Worm (Caenorhabditis elegans) whole organism, L1 larva: ENCODE results near the gene F35E8.1.

Experiments used
- alr-1 ChIP-seq: fragments of 200-800 bp; sonication (Bioruptor generic); optimal IDR thresholded peaks from 2 replicates; lab custom pipeline; 2018; ENCODE audit warnings: borderline replicate concordance, mild to moderate bottlenecking, missing genetic modification characterization, missing compliant biosample characterization
- ama-1 ChIP-seq: fragments of 150-350 bp; optimal IDR thresholded peaks from 2 replicates; lab custom pipeline; 2014
- blmp-1 ChIP-seq: fragments of 150-350 bp; optimal IDR thresholded peaks from 2 replicates; lab custom pipeline; 2014; ENCODE audit warnings: missing biosample characterization, missing genetic modification characterization
- ceh-82 ChIP-seq, 3 experiments: fragments of 150-350 bp in 1 of 3; sonication (generic microtip) in 2 of 3; optimal IDR thresholded peaks; 2 replicates each; lab custom pipeline; 2014 to 2017; ENCODE audit warnings: missing biosample characterization in 3 of 3, missing genetic modification characterization in 3 of 3
- egl-27 ChIP-seq, 2 experiments: fragments of 150-350 bp in 1 of 2; sonication (generic microtip); optimal IDR thresholded peaks; 3 replicates each; lab custom pipeline; 2017 to 2018; ENCODE audit warnings: missing biosample characterization in 2 of 2, missing genetic modification characterization in 2 of 2, missing genetic modification reagents in 2 of 2
- lir-3 ChIP-seq: sonication (generic microtip); optimal IDR thresholded peaks from 2 replicates; lab custom pipeline; 2016; ENCODE audit warnings: mild to moderate bottlenecking, missing genetic modification characterization, moderate library complexity, missing compliant biosample characterization; ENCODE audit not compliant: poor library complexity
- mab-9 ChIP-seq: fragments of 200-800 bp; sonication (Bioruptor generic); IDR thresholded peaks from 2 replicates; pipeline ENCODE4 v1.3.6; 2022; ENCODE audit warnings: missing genetic modification reagents, missing genetic modification characterization, missing compliant biosample characterization
- rnt-1 ChIP-seq: sonication (generic microtip); optimal IDR thresholded peaks from 2 replicates; lab custom pipeline; 2016; ENCODE audit warnings: mild to moderate bottlenecking, missing genetic modification characterization, moderate library complexity, missing compliant biosample characterization
- swsn-7 ChIP-seq: sonication (generic microtip); optimal IDR thresholded peaks from 2 replicates; lab custom pipeline; 2016; ENCODE audit warnings: missing genetic modification characterization, missing compliant biosample characterization
- unc-62 ChIP-seq: fragments of 150-350 bp; optimal IDR thresholded peaks from 2 replicates; lab custom pipeline; 2014; ENCODE audit warnings: missing biosample characterization, missing genetic modification reagents, missing genetic modification characterization
- zip-4 ChIP-seq: fragments of 200-800 bp; sonication (Bioruptor generic); optimal IDR thresholded peaks from 2 replicates; lab custom pipeline; 2018; ENCODE audit warnings: mild to moderate bottlenecking, missing genetic modification characterization, moderate library complexity, missing compliant biosample characterization

ce11 chrV:15924307-15924706 lies 18.9 kb upstream of the F35E8.1 start, which contains the start of gene nhr-108:
- no peak for TF ChIP-seq unc-62 (GFP tag; lab: Kevin White, UChicago)
- TF ChIP-seq zip-4 (GFP tag; lab: Kevin White, UChicago) = no peak
- TF ChIP-seq ama-1 (lab: Kevin White, UChicago) = no peak
- no peak for TF ChIP-seq ceh-82 (tag; optimal IDR thresholded peaks at IDR 0.05; lab: Kevin White, UChicago)
- TF ChIP-seq blmp-1 (tag; lab: Kevin White, UChicago) = no peak
- no peak for TF ChIP-seq alr-1 (tag; lab: Kevin White, UChicago)
- no peak for TF ChIP-seq mab-9
- no peak for TF ChIP-seq egl-27 (tag; optimal IDR thresholded peaks at IDR 0.05; lab: Kevin White, UChicago)
- no peak for TF ChIP-seq lir-3 (tag; lab: Kevin White, UChicago)
- no peak for TF ChIP-seq swsn-7 (tag; lab: Kevin White, UChicago)
- no peak for TF ChIP-seq rnt-1 (tag; lab: Kevin White, UChicago)
